Fruit fly (Drosophila melanogaster): Measurements from ENCODE around the gene mri.

mri gene

DNA sequence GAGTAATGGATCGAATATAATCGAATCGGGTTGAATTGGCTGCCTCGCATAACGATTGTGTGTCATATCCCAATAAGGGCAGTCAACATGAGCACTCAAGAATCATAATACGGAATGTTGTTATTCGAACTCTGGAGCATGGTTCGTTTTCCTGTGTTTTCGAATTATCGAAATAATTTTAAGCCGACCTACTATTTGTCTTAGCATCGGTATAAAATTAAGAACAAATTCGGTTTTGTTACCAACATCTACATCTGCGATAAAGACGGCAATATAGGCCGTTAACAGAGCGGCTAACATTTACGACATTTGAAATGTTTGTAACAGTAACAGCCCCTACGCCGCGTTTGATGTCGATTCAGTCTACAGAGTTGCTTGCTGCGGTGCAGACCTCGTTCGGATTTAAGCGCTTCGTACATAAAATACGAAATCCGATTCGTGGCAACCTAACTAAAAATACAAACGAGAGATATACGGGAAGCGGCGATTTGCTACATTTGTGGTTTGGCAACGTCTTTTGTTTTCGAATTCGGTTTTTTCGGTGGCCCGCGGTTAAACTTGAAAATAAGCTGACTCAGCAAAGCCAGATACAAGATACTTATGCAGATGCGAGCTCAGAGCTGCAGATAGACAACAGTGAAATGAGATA, 39.4 kb upstream of the mri start (continued):
- TF ChIP-seq corto (GFP tag; optimal IDR thresholded peaks at IDR 0.05) (no peak), maf-S (GFP tag; optimal IDR thresholded peaks at IDR 0.05) (no peak), CG3847 (GFP tag; IDR thresholded peaks at IDR 0.05) (no peak), CG12299 (tag; optimal IDR thresholded peaks at IDR 0.05) (peak; percentile 35), sc (optimal IDR thresholded peaks at IDR 0.05) (no peak), sc (GFP tag; optimal IDR thresholded peaks at IDR 0.05) (no peak), crp (GFP tag; optimal IDR thresholded peaks at IDR 0.05) (no peak)

DNA sequence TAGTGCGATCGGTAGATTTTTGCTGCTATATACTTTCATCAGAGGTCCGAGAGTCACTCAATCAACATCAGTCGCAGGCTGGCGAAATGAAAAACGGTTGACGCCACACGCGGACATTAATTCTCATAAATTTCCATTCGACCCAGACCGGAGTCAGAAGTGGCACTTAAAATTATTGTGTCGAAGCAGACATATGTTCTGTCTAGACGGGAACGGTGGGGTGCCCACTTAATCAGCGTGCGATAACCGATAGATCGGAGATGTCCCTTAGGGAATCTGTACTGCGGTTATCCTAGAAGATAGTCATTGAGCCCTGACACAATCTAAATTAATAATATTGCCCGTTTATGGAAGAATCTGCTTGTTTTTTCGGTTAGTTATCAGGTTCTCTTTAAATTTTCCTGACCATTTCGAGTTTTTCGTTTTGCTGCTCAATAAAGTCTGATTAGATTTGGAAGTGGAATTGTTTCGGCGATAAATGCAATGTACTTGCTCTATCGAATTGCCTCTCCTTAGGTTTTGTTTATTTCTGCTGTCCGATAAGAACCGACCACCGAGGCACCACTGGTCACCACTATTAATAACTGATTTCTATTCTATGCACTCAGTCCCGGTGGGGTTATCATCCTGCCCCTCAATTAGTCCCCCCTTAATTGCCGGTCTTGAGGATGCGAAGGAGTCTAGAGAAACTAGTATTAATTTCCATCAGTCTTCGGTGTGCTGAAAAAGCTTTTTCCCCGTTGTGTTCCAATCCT, 38.0 kb upstream of the mri start:
- peak; percentile 84 for TF ChIP-seq sug (tag; optimal IDR thresholded peaks at IDR 0.05)
- peak; percentile 68 for TF ChIP-seq mirr (GFP tag; optimal IDR thresholded peaks at IDR 0.05)
- TF ChIP-seq CG10431 (GFP tag; optimal IDR thresholded peaks at IDR 0.05) = no peak
- peak; percentile 2 for TF ChIP-seq CG12769 (tag; optimal IDR thresholded peaks at IDR 0.05)
- TF ChIP-seq CG10654 (GFP tag; optimal IDR thresholded peaks at IDR 0.05) = no peak
- TF ChIP-seq Pdp1 (GFP tag; optimal IDR thresholded peaks at IDR 0.05) = no peak
- TF ChIP-seq vnd (GFP tag; IDR thresholded peaks at IDR 0.05; ENCODE audit: partially characterized antibody) = 0 out of 3 replicates have a peak, but pooled peaks have one; percentile 24
- peak; percentile 79 for TF ChIP-seq zen (tag; optimal IDR thresholded peaks at IDR 0.05)
- no peak for TF ChIP-seq CG10321 (GFP tag; IDR thresholded peaks at IDR 0.05)
- peak; percentile 69 for TF ChIP-seq CG7745 (tag; optimal IDR thresholded peaks at IDR 0.05)
- peak in 1 of 2 experiments; percentile 83 for TF ChIP-seq insv (GFP tag; optimal IDR thresholded peaks at IDR 0.05)
- TF ChIP-seq grn (GFP tag; optimal IDR thresholded peaks at IDR 0.05) = peak; percentile 86
- TF ChIP-seq twi (tag; optimal IDR thresholded peaks at IDR 0.05) = peak; percentile 88
- no peak for TF ChIP-seq maf-S (GFP tag; optimal IDR thresholded peaks at IDR 0.05)
- peak; percentile 39; the same call in 1 of the 2 replicates for TF ChIP-seq GATAe (GFP tag; conservative IDR thresholded peaks at IDR 0.05)
- peak; percentile 69 for TF ChIP-seq sens (GFP tag)
- TF ChIP-seq lola (GFP tag; optimal IDR thresholded peaks at IDR 0.05) = peak in 1 of 3 experiments; percentile 1
- TF ChIP-seq E2f1 (GFP tag; IDR thresholded peaks at IDR 0.05) = no peak
- TF ChIP-seq NK7.1 (GFP tag; optimal IDR thresholded peaks at IDR 0.05) = no peak
- no peak for TF ChIP-seq Lim3 (GFP tag; IDR thresholded peaks at IDR 0.05)
- 0 out of 4 replicates have a peak, but pooled peaks have one; percentile 63 for TF ChIP-seq chinmo (GFP tag; IDR thresholded peaks at IDR 0.05; ENCODE audit: partially characterized antibody)
- TF ChIP-seq sd (tag; optimal IDR thresholded peaks at IDR 0.05) = peak; percentile 33
- no peak for TF ChIP-seq Hand (GFP tag; optimal IDR thresholded peaks at IDR 0.05)
- TF ChIP-seq CG34376 (GFP tag; optimal IDR thresholded peaks at IDR 0.05) = peak; percentile 45
- TF ChIP-seq CG13624 (GFP tag; optimal IDR thresholded peaks at IDR 0.05) = no peak
- peak; percentile 64 for TF ChIP-seq Med (GFP tag)
- TF ChIP-seq exex (tag; optimal IDR thresholded peaks at IDR 0.05) = peak; percentile 82
- 0 out of 3 replicates have a peak, but pooled peaks have one; percentile 18 for TF ChIP-seq ci (GFP tag; IDR thresholded peaks at IDR 0.05)

Measured in whole organism, embryonic.